Worm (Caenorhabditis elegans): ENCODE results near the gene gpx-6.

gpx-6 gene

ce11 chrIV:8233268-8233667 lies 11.3 kb downstream of the gpx-6 start:
- TF ChIP-seq unc-86 (tag; optimal IDR thresholded peaks at IDR 0.05) = no peak
- no peak for TF ChIP-seq syd-9 (tag; optimal IDR thresholded peaks at IDR 0.05)
- TF ChIP-seq lin-11 (tag; optimal IDR thresholded peaks at IDR 0.05) = no peak
- TF ChIP-seq eyg-1 (tag; optimal IDR thresholded peaks at IDR 0.05) = no peak
- TF ChIP-seq ztf-16 (tag; optimal IDR thresholded peaks at IDR 0.05) = no peak
- no peak for TF ChIP-seq ttx-3 (tag; optimal IDR thresholded peaks at IDR 0.05)
- TF ChIP-seq sox-4 (tag; optimal IDR thresholded peaks at IDR 0.05) = no peak
- TF ChIP-seq K02D7.2 (tag; optimal IDR thresholded peaks at IDR 0.05) = no peak
- TF ChIP-seq zip-5 (tag; optimal IDR thresholded peaks at IDR 0.05) = no peak
- TF ChIP-seq ets-4 (tag; optimal IDR thresholded peaks at IDR 0.05) = no peak
- TF ChIP-seq ceh-34 (tag; optimal IDR thresholded peaks at IDR 0.05) = no peak
- no peak for TF ChIP-seq lim-6 (tag; optimal IDR thresholded peaks at IDR 0.05)

DNA sequence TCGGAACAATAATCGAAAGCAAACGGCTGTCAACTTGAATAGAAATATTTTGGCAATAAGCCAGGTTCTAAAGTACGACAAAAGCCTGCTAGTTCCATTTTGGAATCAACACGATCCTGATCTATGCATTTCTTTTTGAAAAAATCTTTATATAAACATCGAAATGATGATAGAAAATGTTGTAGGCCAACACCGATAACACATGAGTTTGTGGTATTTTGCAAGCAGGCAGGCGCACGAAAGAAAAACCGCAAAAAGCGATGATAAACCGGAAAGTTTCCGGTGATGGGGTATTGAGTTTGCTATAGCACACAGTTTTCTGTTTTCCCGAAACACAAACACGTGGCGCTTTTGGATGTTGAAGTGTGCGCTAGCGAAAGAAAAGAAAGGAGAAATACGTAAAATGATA lies 12.1 kb downstream of the gpx-6 start:
- TF ChIP-seq ahr-1 (tag; optimal IDR thresholded peaks at IDR 0.05) = no peak
- no peak for TF ChIP-seq pha-4 (tag; optimal IDR thresholded peaks at IDR 0.05)
- TF ChIP-seq npax-4 (tag; optimal IDR thresholded peaks at IDR 0.05) = no peak

DNA sequence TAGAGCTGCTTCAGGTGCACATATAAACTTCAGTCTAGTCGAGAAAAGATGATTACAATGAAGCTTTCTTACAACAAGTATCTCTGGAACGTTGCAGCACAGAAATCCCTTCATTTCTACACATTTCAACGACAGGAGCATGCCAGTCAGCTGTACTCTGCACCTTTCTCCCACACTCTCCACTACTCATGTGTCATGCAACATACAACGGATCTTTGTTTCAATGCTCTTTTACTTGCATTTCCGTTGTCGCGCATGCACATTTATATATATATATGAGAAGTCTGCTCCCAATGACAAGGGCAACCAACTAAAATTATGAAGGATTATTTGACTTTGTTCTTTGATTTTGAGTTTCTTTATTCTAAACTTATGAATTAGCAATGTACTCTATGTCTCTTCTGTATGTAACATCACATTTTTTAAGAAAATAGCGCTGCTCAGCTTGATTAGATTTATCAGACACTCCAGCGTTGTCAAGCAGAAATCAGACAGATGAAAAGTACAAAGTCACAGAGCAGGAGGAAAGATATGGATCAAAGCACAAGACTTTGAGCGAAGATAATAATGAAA lies 13.2 kb downstream of the gpx-6 start:
- TF ChIP-seq ref-2 (tag; optimal IDR thresholded peaks at IDR 0.05) (no peak), hlh-30 (tag; optimal IDR thresholded peaks at IDR 0.05; ENCODE audit: insufficient read depth) (no peak), pag-3 (tag; optimal IDR thresholded peaks at IDR 0.05; ENCODE audit: borderline replicate concordance) (no peak), fkh-6 (tag; optimal IDR thresholded peaks at IDR 0.05) (no peak), ceh-31 (tag; optimal IDR thresholded peaks at IDR 0.05) (no peak), ceh-9 (tag; optimal IDR thresholded peaks at IDR 0.05) (no peak), odd-2 (tag; optimal IDR thresholded peaks at IDR 0.05) (no peak), elt-2 (tag; optimal IDR thresholded peaks at IDR 0.05) (no peak), ceh-45 (GFP tag; IDR thresholded peaks at IDR 0.05) (no peak), nfya-1 (tag; optimal IDR thresholded peaks at IDR 0.05) (no peak), gmeb-2 (tag; optimal IDR thresholded peaks at IDR 0.05) (no peak), unc-55 (GFP tag; optimal IDR thresholded peaks at IDR 0.05) (no peak), F13H6.1 (tag; optimal IDR thresholded peaks at IDR 0.05) (no peak), ahr-1 (tag; optimal IDR thresholded peaks at IDR 0.05) (no peak), ttx-3 (tag; optimal IDR thresholded peaks at IDR 0.05) (no peak), C08G9.2 (tag; optimal IDR thresholded peaks at IDR 0.05) (no peak), lim-6 (tag; optimal IDR thresholded peaks at IDR 0.05) (no peak), K02D7.2 (tag; optimal IDR thresholded peaks at IDR 0.05) (no peak), tbx-2 (tag; optimal IDR thresholded peaks at IDR 0.05) (no peak), dve-1 (tag; optimal IDR thresholded peaks at IDR 0.05) (no peak)

DNA sequence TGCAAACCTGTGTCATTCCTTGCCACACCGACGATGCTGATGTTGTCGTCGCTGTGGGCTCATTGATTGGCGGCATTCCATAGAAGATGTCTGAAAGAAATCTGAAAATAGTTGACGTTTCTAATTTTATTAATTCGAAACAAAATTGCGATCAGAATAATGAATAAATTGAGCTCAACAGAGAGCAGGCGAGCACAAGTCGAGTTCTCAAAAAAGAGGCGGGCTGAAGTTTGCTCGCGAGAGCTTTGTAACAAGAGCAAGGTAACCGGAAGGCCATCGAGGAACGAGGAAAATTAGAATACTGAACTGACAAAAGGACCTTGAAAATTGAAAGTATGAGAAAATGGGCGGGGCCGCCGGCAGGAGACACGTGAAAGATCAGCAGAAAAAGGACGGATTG lies 14.5 kb downstream of the gpx-6 start, which contains the start of gene nhr-66:
nhr-66 (minus strand) TSS at position 101 of the 400 bp plus-strand sequence.
- TF ChIP-seq pros-1 (tag; optimal IDR thresholded peaks at IDR 0.05) = no peak
- TF ChIP-seq rnt-1 (tag; optimal IDR thresholded peaks at IDR 0.05) = no peak
- TF ChIP-seq fax-1 (tag; optimal IDR thresholded peaks at IDR 0.05) = no peak
- no peak for TF ChIP-seq pat-9 (tag; optimal IDR thresholded peaks at IDR 0.05)
- no peak for TF ChIP-seq eyg-1 (tag; optimal IDR thresholded peaks at IDR 0.05)
- no peak for TF ChIP-seq K09A11.1 (tag; optimal IDR thresholded peaks at IDR 0.05; ENCODE audit: insufficient read depth)
- no peak for TF ChIP-seq hlh-13 (GFP tag; optimal IDR thresholded peaks at IDR 0.05)
- no peak for TF ChIP-seq ceh-9 (tag; optimal IDR thresholded peaks at IDR 0.05)
- no peak for TF ChIP-seq dmd-4 (tag; optimal IDR thresholded peaks at IDR 0.05; ENCODE audit: borderline replicate concordance)
- TF ChIP-seq ama-1 (optimal IDR thresholded peaks at IDR 0.05) = no peak

Data from whole organism, late embryonic.